Fruit fly (Drosophila melanogaster): ENCODE data around the gene Sur-8.

Gene Sur-8

dm6 chr3R:17430481-17430880 lies 28.2 kb upstream of the Sur-8 start:
- peak; percentile 19 for TF ChIP-seq achi (GFP tag; optimal IDR thresholded peaks at IDR 0.05)
- no peak for TF ChIP-seq Sox14 (GFP tag; optimal IDR thresholded peaks at IDR 0.05)
- TF ChIP-seq CG6808 (GFP tag; optimal IDR thresholded peaks at IDR 0.05), result no peak
- TF ChIP-seq CG15336 (GFP tag; IDR thresholded peaks at IDR 0.05), result peak; percentile 69
- peak; percentile 66 for TF ChIP-seq eg (GFP tag; IDR thresholded peaks at IDR 0.05)
- TF ChIP-seq Lpt (GFP tag; optimal IDR thresholded peaks at IDR 0.05), result peak; percentile 17
- TF ChIP-seq Hr4 (GFP tag; optimal IDR thresholded peaks at IDR 0.05), result peak; percentile 75
- peak; percentile 42 for TF ChIP-seq pdm3 (GFP tag; optimal IDR thresholded peaks at IDR 0.05)
- TF ChIP-seq OdsH (GFP tag; optimal IDR thresholded peaks at IDR 0.05), result peak; percentile 37
- TF ChIP-seq CG6163 (GFP tag; IDR thresholded peaks at IDR 0.05), result 0 out of 3 replicates have a peak, but pooled peaks have one; percentile 41
- TF ChIP-seq CG8119 (GFP tag; IDR thresholded peaks at IDR 0.05), result peak; percentile 55; the same call in 2 of the 3 replicates
- no peak for TF ChIP-seq vri (GFP tag; optimal IDR thresholded peaks at IDR 0.05)
- peak; percentile 40; the same call in 1 of the 2 replicates for TF ChIP-seq Gug (GFP tag; IDR thresholded peaks at IDR 0.05)
- TF ChIP-seq CG32006 (GFP tag; optimal IDR thresholded peaks at IDR 0.05), result peak; percentile 73
- TF ChIP-seq net (GFP tag; optimal IDR thresholded peaks at IDR 0.05), result peak; percentile 23
- peak; percentile 35 for TF ChIP-seq dac (GFP tag; optimal IDR thresholded peaks at IDR 0.05)
- TF ChIP-seq spab (GFP tag; optimal IDR thresholded peaks at IDR 0.05), result no peak
- TF ChIP-seq CG11294 (GFP tag; IDR thresholded peaks at IDR 0.05), result peak; percentile 30; the same call in 1 of the 2 replicates
- peak; percentile 8 for TF ChIP-seq CG3919 (GFP tag; optimal IDR thresholded peaks at IDR 0.05)
- peak; percentile 27 for TF ChIP-seq CG4318 (GFP tag; optimal IDR thresholded peaks at IDR 0.05)
- TF ChIP-seq svp (GFP tag), result no peak
- TF ChIP-seq CG6276 (GFP tag; optimal IDR thresholded peaks at IDR 0.05), result peak; percentile 53

DNA sequence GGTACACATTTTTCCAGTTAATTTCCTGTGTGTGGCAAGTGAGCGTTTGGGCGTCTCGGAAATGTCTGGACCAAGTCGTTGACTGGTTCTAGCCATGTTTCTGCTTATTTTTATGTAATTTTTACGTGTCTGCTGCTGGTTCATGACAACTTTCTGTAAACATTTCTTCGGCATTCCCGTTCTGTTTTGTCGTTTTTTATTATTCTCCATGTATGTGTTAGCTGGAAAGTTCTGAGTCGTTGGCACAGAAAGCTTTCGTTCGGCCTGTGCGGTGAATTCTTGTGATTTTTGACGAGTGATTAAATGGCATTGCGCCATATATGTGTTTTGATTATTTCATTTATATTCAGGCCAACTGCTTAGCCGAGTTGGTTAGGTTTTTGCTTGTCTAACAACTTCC lies 23.9 kb upstream of the Sur-8 start:
- no peak for TF ChIP-seq CG3032 (tag; optimal IDR thresholded peaks at IDR 0.05)
- TF ChIP-seq CG11902 (GFP tag; optimal IDR thresholded peaks at IDR 0.05), result no peak
- TF ChIP-seq cyc (GFP tag; optimal IDR thresholded peaks at IDR 0.05), result no peak
- no peak for TF ChIP-seq CG15336 (GFP tag; IDR thresholded peaks at IDR 0.05)
- no peak for TF ChIP-seq Ets96B (tag; optimal IDR thresholded peaks at IDR 0.05)
- no peak for TF ChIP-seq Hr4 (GFP tag; optimal IDR thresholded peaks at IDR 0.05)
- no peak for TF ChIP-seq CG10669 (GFP tag; optimal IDR thresholded peaks at IDR 0.05)
- no peak for TF ChIP-seq CG11294 (GFP tag; IDR thresholded peaks at IDR 0.05)
- TF ChIP-seq Gug (GFP tag; IDR thresholded peaks at IDR 0.05), result no peak
- no peak for TF ChIP-seq vri (GFP tag; optimal IDR thresholded peaks at IDR 0.05)
- TF ChIP-seq esn (GFP tag; optimal IDR thresholded peaks at IDR 0.05), result no peak
- no peak for TF ChIP-seq Sox102F (GFP tag; optimal IDR thresholded peaks at IDR 0.05)
- TF ChIP-seq CG6808 (GFP tag; optimal IDR thresholded peaks at IDR 0.05), result no peak
- TF ChIP-seq Met (GFP tag; optimal IDR thresholded peaks at IDR 0.05), result no peak
- TF ChIP-seq OdsH (GFP tag; optimal IDR thresholded peaks at IDR 0.05), result no peak
- TF ChIP-seq CG34406 (GFP tag; optimal IDR thresholded peaks at IDR 0.05), result no peak
- no peak for TF ChIP-seq Blimp-1 (GFP tag; optimal IDR thresholded peaks at IDR 0.05)
- no peak for TF ChIP-seq CG7368 (GFP tag; optimal IDR thresholded peaks at IDR 0.05)
- TF ChIP-seq dac (GFP tag; optimal IDR thresholded peaks at IDR 0.05), result no peak
- TF ChIP-seq CG6276 (GFP tag; optimal IDR thresholded peaks at IDR 0.05), result no peak

- TF ChIP-seq CG11762 (GFP tag; optimal IDR thresholded peaks at IDR 0.05; ENCODE audit: insufficient read depth), result no peak
- TF ChIP-seq Hr38 (GFP tag; optimal IDR thresholded peaks at IDR 0.05), result no peak
- no peak for TF ChIP-seq CG10631 (GFP tag; optimal IDR thresholded peaks at IDR 0.05)
- TF ChIP-seq CG6276 (GFP tag; optimal IDR thresholded peaks at IDR 0.05), result no peak
- TF ChIP-seq salr (GFP tag; optimal IDR thresholded peaks at IDR 0.05), result no peak
- TF ChIP-seq CG8119 (GFP tag; IDR thresholded peaks at IDR 0.05), result 0 out of 3 replicates have a peak, but pooled peaks have one; percentile 19
- no peak for TF ChIP-seq Sox15 (GFP tag; optimal IDR thresholded peaks at IDR 0.05)
- TF ChIP-seq Hr39 (GFP tag; optimal IDR thresholded peaks at IDR 0.05), result no peak
- peak; percentile 35 for TF ChIP-seq svp (GFP tag)
- no peak for TF ChIP-seq CG6163 (GFP tag; IDR thresholded peaks at IDR 0.05)
Measured at dm6 chr3R:17425417-17425915, 23.2 kb upstream of the Sur-8 start, which contains the start of gene cysu. cysu (plus strand) TSS chr3R:17425768.

Data from whole organism, prepupa.